Fruit fly (Drosophila melanogaster) whole organism, embryonic: ENCODE data around the gene Iru.

Experiments
- Asciz ChIP-seq: fragments of 200-800 bp; sonication (Bioruptor generic); optimal IDR thresholded peaks from 2 replicates; lab custom pipeline; 2017; ENCODE audit warnings: missing biosample characterization, mild to moderate bottlenecking, missing genetic modification characterization, missing genetic modification reagents
- B-H2 ChIP-seq: fragments of 200-800 bp; sonication (Bioruptor generic); optimal IDR thresholded peaks from 2 replicates; lab custom pipeline; 2018; ENCODE audit warnings: missing biosample characterization, mild to moderate bottlenecking, missing genetic modification characterization
- CG10147 ChIP-seq: fragments of 200-800 bp; sonication (Bioruptor generic); optimal IDR thresholded peaks from 2 replicates; lab custom pipeline; 2019; ENCODE audit warnings: missing biosample characterization, mild to moderate bottlenecking, missing genetic modification characterization, moderate library complexity
- CG10274 ChIP-seq: fragments of 200-800 bp; sonication (Bioruptor generic); optimal IDR thresholded peaks from 3 replicates; lab custom pipeline; 2017; ENCODE audit warnings: missing biosample characterization, mild to moderate bottlenecking, missing genetic modification characterization
- CG10366 ChIP-seq: fragments of 200-800 bp; sonication (Bioruptor generic); IDR thresholded peaks from 2 replicates; pipeline ENCODE4 v1.3.6; 2022; ENCODE audit warnings: missing biosample characterization, missing genetic modification characterization
- CG12659 ChIP-seq: fragments of 200-800 bp; sonication (Bioruptor generic); optimal IDR thresholded peaks from 3 replicates; lab custom pipeline; 2017; ENCODE audit warnings: mild to moderate bottlenecking, missing biosample characterization, missing genetic modification reagents, missing genetic modification characterization
- CG12744 ChIP-seq: fragments of 200-800 bp; sonication (Bioruptor generic); optimal IDR thresholded peaks from 2 replicates; lab custom pipeline; 2016; ENCODE audit warnings: missing biosample characterization, missing genetic modification characterization
- CG13123 ChIP-seq: fragments of 200-800 bp; sonication (Bioruptor generic); optimal IDR thresholded peaks from 2 replicates; lab custom pipeline; 2016; ENCODE audit warnings: missing biosample characterization, missing genetic modification characterization
- CG14050 ChIP-seq: fragments of 200-800 bp; sonication (Bioruptor generic); IDR thresholded peaks from 3 replicates; pipeline ENCODE4 v1.3.6; 2022; ENCODE audit warnings: missing biosample characterization, missing genetic modification characterization
- CG15696 ChIP-seq: fragments of 200-800 bp; sonication (Bioruptor generic); optimal IDR thresholded peaks from 2 replicates; lab custom pipeline; 2019; ENCODE audit warnings: missing biosample characterization, mild to moderate bottlenecking, missing genetic modification characterization, moderate library complexity
- CG18262 ChIP-seq: fragments of 200-800 bp; optimal IDR thresholded peaks from 3 replicates; lab custom pipeline; 2019; ENCODE audit warnings: missing biosample characterization, mild to moderate bottlenecking, missing genetic modification characterization, moderate library complexity
- CG1832 ChIP-seq: fragments of 200-800 bp; sonication (Bioruptor generic); optimal IDR thresholded peaks from 2 replicates; lab custom pipeline; 2017; ENCODE audit warnings: missing biosample characterization, mild to moderate bottlenecking, missing genetic modification characterization, inconsistent platforms
- CG30020 ChIP-seq: fragments of 200-800 bp; optimal IDR thresholded peaks from 2 replicates; lab custom pipeline; 2019; ENCODE audit warnings: missing biosample characterization, mild to moderate bottlenecking, missing genetic modification characterization, moderate library complexity
- CG3065 ChIP-seq: fragments of 200-800 bp; sonication (Bioruptor generic); optimal IDR thresholded peaks from 2 replicates; lab custom pipeline; 2016; ENCODE audit warnings: missing biosample characterization, missing genetic modification characterization
- CG31441 ChIP-seq: fragments of 200-800 bp; sonication (Bioruptor generic); IDR thresholded peaks from 2 replicates; pipeline ENCODE4 v1.3.6; 2022; ENCODE audit warnings: missing biosample characterization, missing genetic modification characterization
- CG7271 ChIP-seq: fragments of 200-800 bp; sonication (Bioruptor generic); optimal IDR thresholded peaks from 2 replicates; lab custom pipeline; 2018; ENCODE audit warnings: missing biosample characterization, mild to moderate bottlenecking, missing genetic modification characterization, moderate library complexity
- CG7556 ChIP-seq: fragments of 200-800 bp; sonication (Bioruptor generic); optimal IDR thresholded peaks from 2 replicates; lab custom pipeline; 2017; ENCODE audit warnings: missing biosample characterization, mild to moderate bottlenecking, missing genetic modification characterization
- CG8478 ChIP-seq: fragments of >200 bp; optimal IDR thresholded peaks from 2 replicates; lab custom pipeline; 2018
- CG9817 ChIP-seq: fragments of 200-800 bp; sonication (Bioruptor generic); optimal IDR thresholded peaks from 2 replicates; lab custom pipeline; 2018; ENCODE audit warnings: missing biosample characterization, mild to moderate bottlenecking, missing genetic modification characterization, moderate library complexity
- CrebB ChIP-seq: fragments of 200-800 bp; sonication (Bioruptor generic); optimal IDR thresholded peaks from 3 replicates; lab custom pipeline; 2018; ENCODE audit warnings: missing biosample characterization, mild to moderate bottlenecking, missing genetic modification characterization
- Eip74EF ChIP-seq, 2 experiments: fragments of 200-800 bp in 1 of 2; fragments of >200 bp in 1 of 2; sonication (Bioruptor generic) in 1 of 2; optimal IDR thresholded peaks; 2 replicates each; lab custom pipeline; 2017 to 2019; ENCODE audit warnings: missing biosample characterization in 2 of 2, missing genetic modification characterization in 2 of 2, mild to moderate bottlenecking in 1 of 2, moderate library complexity in 1 of 2
- Hr39 ChIP-seq: fragments of >200 bp; optimal IDR thresholded peaks from 2 replicates; lab custom pipeline; 2017
- Meics ChIP-seq: fragments of 200-800 bp; sonication (Bioruptor generic); optimal IDR thresholded peaks from 2 replicates; lab custom pipeline; 2017; ENCODE audit warnings: missing biosample characterization, mild to moderate bottlenecking, missing genetic modification characterization
- Nf-YC ChIP-seq: fragments of 200-800 bp; optimal IDR thresholded peaks from 3 replicates; lab custom pipeline; 2019; ENCODE audit warnings: missing biosample characterization, mild to moderate bottlenecking, missing genetic modification characterization, moderate library complexity
- NfI ChIP-seq: fragments of 200-800 bp; sonication (Bioruptor generic); optimal IDR thresholded peaks from 3 replicates; lab custom pipeline; 2018; ENCODE audit warnings: missing biosample characterization, mild to moderate bottlenecking, missing genetic modification characterization, moderate library complexity
- Ssrp ChIP-seq: fragments of 200-800 bp; sonication (Bioruptor generic); optimal IDR thresholded peaks from 2 replicates; lab custom pipeline; 2018; ENCODE audit warnings: missing biosample characterization, mild to moderate bottlenecking, missing genetic modification characterization, moderate library complexity
- Trl ChIP-seq, 3 experiments: fragments of >200 bp in 2 of 3; fragments of 200-800 bp in 1 of 3; sonication (Bioruptor generic) in 1 of 3; optimal IDR thresholded peaks; 2 replicates in 1 of 3; 3 replicates in 2 of 3; lab custom pipeline; 2016 to 2017; ENCODE audit warnings: missing biosample characterization in 1 of 3, missing genetic modification characterization in 1 of 3
- al ChIP-seq: fragments of 200-800 bp; sonication (Bioruptor generic); IDR thresholded peaks from 2 replicates; pipeline ENCODE4 v1.3.6; 2022; ENCODE audit warnings: missing biosample characterization, missing genetic modification characterization
- btn ChIP-seq: fragments of 200-800 bp; sonication (Bioruptor generic); optimal IDR thresholded peaks from 2 replicates; lab custom pipeline; 2016; ENCODE audit warnings: missing biosample characterization, missing genetic modification characterization
- chm ChIP-seq: fragments of 200-800 bp; sonication (Bioruptor generic); IDR thresholded peaks from 2 replicates; pipeline ENCODE4 v1.3.6; 2022; ENCODE audit warnings: missing biosample characterization, missing genetic modification characterization
- gcm ChIP-seq: fragments of 200-800 bp; sonication (Bioruptor generic); optimal IDR thresholded peaks from 2 replicates; lab custom pipeline; 2019; ENCODE audit warnings: missing biosample characterization, mild to moderate bottlenecking, missing genetic modification characterization, moderate library complexity
- gcm2 ChIP-seq: fragments of 200-800 bp; sonication (Bioruptor generic); optimal IDR thresholded peaks from 2 replicates; lab custom pipeline; 2016; ENCODE audit warnings: missing biosample characterization, missing genetic modification characterization
- gfzf ChIP-seq: fragments of 200-800 bp; sonication (Bioruptor generic); optimal IDR thresholded peaks from 2 replicates; lab custom pipeline; 2016; ENCODE audit warnings: missing biosample characterization, mild to moderate bottlenecking, missing genetic modification characterization, moderate library complexity
- gro ChIP-seq: fragments of 200-800 bp; sonication (Bioruptor generic); optimal IDR thresholded peaks from 2 replicates; lab custom pipeline; 2016; ENCODE audit warnings: missing biosample characterization, missing genetic modification characterization
- hb ChIP-seq: fragments of 200-800 bp; sonication (Bioruptor generic); IDR thresholded peaks from 3 replicates; pipeline ENCODE4 v1.3.6; 2022; ENCODE audit warnings: missing biosample characterization, missing genetic modification characterization; ENCODE audit not compliant: partially characterized antibody
- jing ChIP-seq: fragments of 200-800 bp; sonication (Bioruptor generic); optimal IDR thresholded peaks from 2 replicates; lab custom pipeline; 2018; ENCODE audit warnings: missing biosample characterization, mild to moderate bottlenecking, missing genetic modification characterization
- ken ChIP-seq: fragments of 200-800 bp; sonication (Bioruptor generic); IDR thresholded peaks from 3 replicates; pipeline ENCODE4 v1.3.6; 2022; ENCODE audit warnings: missing biosample characterization, missing genetic modification characterization
- kni ChIP-seq: fragments of 200-800 bp; sonication (Bioruptor generic); optimal IDR thresholded peaks from 3 replicates; lab custom pipeline; 2017; ENCODE audit warnings: mild to moderate bottlenecking, missing biosample characterization, missing genetic modification reagents, missing genetic modification characterization
- p53 ChIP-seq: fragments of 200-800 bp; sonication (Bioruptor generic); optimal IDR thresholded peaks from 2 replicates; lab custom pipeline; 2016; ENCODE audit warnings: missing biosample characterization, missing genetic modification characterization
- pita ChIP-seq: fragments of 200-800 bp; sonication (Bioruptor generic); optimal IDR thresholded peaks from 2 replicates; lab custom pipeline; 2017; ENCODE audit warnings: missing biosample characterization, mild to moderate bottlenecking, missing genetic modification characterization
- pros ChIP-seq: fragments of 200-800 bp; sonication (Bioruptor generic); optimal IDR thresholded peaks from 3 replicates; lab custom pipeline; 2019; ENCODE audit warnings: missing biosample characterization, mild to moderate bottlenecking, missing genetic modification characterization, moderate library complexity
- ro ChIP-seq: fragments of 200-800 bp; sonication (Bioruptor generic); IDR thresholded peaks from 2 replicates; pipeline ENCODE4 v1.3.6; 2022; ENCODE audit warnings: missing biosample characterization, missing genetic modification characterization
- salm ChIP-seq: fragments of 200-800 bp; sonication (Bioruptor generic); optimal IDR thresholded peaks from 2 replicates; lab custom pipeline; 2018; ENCODE audit warnings: missing biosample characterization, mild to moderate bottlenecking, missing genetic modification characterization
- seq ChIP-seq: fragments of 200-800 bp; sonication (Bioruptor generic); IDR thresholded peaks from 2 replicates; pipeline ENCODE4 v1.3.6; 2022; ENCODE audit warnings: missing biosample characterization, missing genetic modification characterization
- slou ChIP-seq: fragments of 200-800 bp; sonication (Bioruptor generic); optimal IDR thresholded peaks from 3 replicates; lab custom pipeline; 2016; ENCODE audit warnings: missing biosample characterization, missing genetic modification characterization
- sr ChIP-seq: fragments of 200-800 bp; sonication (Bioruptor generic); IDR thresholded peaks from 3 replicates; pipeline ENCODE4 v1.3.6; 2022; ENCODE audit warnings: missing biosample characterization, missing genetic modification characterization
- sug ChIP-seq: fragments of 200-800 bp; optimal IDR thresholded peaks from 2 replicates; lab custom pipeline; 2019; ENCODE audit warnings: missing biosample characterization, mild to moderate bottlenecking, missing genetic modification characterization, moderate library complexity
- tup ChIP-seq: fragments of 200-800 bp; sonication (Bioruptor generic); optimal IDR thresholded peaks from 2 replicates; lab custom pipeline; 2016; ENCODE audit warnings: missing biosample characterization, mild to moderate bottlenecking, missing genetic modification characterization, moderate library complexity
- twi ChIP-seq: fragments of 200-800 bp; optimal IDR thresholded peaks from 2 replicates; lab custom pipeline; 2019; ENCODE audit warnings: missing biosample characterization, mild to moderate bottlenecking, missing genetic modification characterization, moderate library complexity
- zfh2 ChIP-seq: fragments of 200-800 bp; sonication (Bioruptor generic); optimal IDR thresholded peaks from 2 replicates; lab custom pipeline; 2016; ENCODE audit warnings: missing biosample characterization, missing genetic modification characterization

Gene Iru

DNA sequence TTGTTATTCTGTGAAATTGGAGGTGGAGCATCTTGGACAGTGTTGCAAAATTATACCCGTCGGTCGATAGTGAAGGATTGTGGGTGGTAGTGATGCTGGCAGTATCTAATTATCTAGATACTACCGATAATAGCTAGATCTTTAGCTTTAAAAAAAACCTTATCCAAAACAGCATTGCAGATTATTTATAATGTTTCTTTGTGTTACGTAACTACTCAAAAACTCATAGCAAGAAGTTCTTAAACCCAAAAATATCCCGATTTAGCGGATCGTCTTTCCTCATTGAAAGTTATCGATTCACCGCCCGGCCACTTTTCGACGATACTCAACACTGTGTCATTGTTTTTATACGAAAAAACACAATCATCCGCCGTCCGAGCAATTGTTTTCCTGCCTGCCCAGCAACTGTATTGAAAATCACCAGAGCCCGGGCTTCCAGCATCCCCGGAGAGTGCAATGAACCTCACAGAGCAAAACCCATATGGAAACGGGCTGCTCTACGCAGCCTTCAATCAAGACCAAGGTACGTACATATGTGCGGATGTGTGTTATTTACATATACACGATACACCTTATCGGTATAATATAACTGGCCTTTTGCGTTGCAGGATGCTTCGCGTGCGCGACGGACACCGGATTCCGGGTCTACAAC, 13.2 kb upstream of the Iru start, which contains the start of gene CG11975 (continued):
- TF ChIP-seq slou (GFP tag; lab: Kevin White, UChicago): peak; percentile 70
- peak; percentile 41 for TF ChIP-seq Ssrp (tag; lab: Kevin White, UChicago)
- TF ChIP-seq gcm2 (GFP tag; lab: Kevin White, UChicago): peak; percentile 38
- TF ChIP-seq sug (tag; lab: Kevin White, UChicago): peak; percentile 80
- peak; percentile 90 for TF ChIP-seq zfh2 (GFP tag; lab: Kevin White, UChicago)
- TF ChIP-seq kni: peak; percentile 48
- peak; percentile 33 for TF ChIP-seq tup (GFP tag; lab: Kevin White, UChicago)
- TF ChIP-seq CG12744 (GFP tag; lab: Kevin White, UChicago): peak; percentile 75
- peak; percentile 61 for TF ChIP-seq btn
- peak; percentile 47 for TF ChIP-seq pros (GFP tag; lab: Kevin White, UChicago)
- peak; percentile 31 for TF ChIP-seq p53 (GFP tag; lab: Kevin White, UChicago)
- peak; percentile 83 for TF ChIP-seq CG12659 (GFP tag; lab: Kevin White, UChicago)
- no peak for TF ChIP-seq ro (GFP tag; lab: Robert Waterston, UW)
- no peak; the same call in 1 of the 2 replicates for TF ChIP-seq CG10366 (GFP tag; lab: Robert Waterston, UW)
- TF ChIP-seq Meics: peak; percentile 57
- TF ChIP-seq pita (GFP tag; lab: Kevin White, UChicago): no peak
- TF ChIP-seq Hr39 (lab: Kevin White, UChicago): no peak
- no peak for TF ChIP-seq sr
- peak; percentile 63 for TF ChIP-seq twi
- TF ChIP-seq CrebB (tag; lab: Kevin White, UChicago): no peak
- TF ChIP-seq CG7556 (GFP tag; lab: Kevin White, UChicago): peak; percentile 62
- no peak for TF ChIP-seq gcm
- peak; percentile 73 for TF ChIP-seq al (GFP tag; lab: Robert Waterston, UW)
- TF ChIP-seq seq (GFP tag; lab: Robert Waterston, UW): no peak
- no peak for TF ChIP-seq CG7271 (tag; lab: Kevin White, UChicago)
- peak; percentile 68 for TF ChIP-seq NfI
- TF ChIP-seq hb (GFP tag; lab: Robert Waterston, UW): 0 out of 3 replicates have a peak, but pooled peaks have one; percentile 11
- no peak for TF ChIP-seq Nf-YC (tag; lab: Kevin White, UChicago)
- no peak for TF ChIP-seq Asciz (GFP tag; lab: Kevin White, UChicago)
- TF ChIP-seq CG15696 (tag; lab: Kevin White, UChicago): peak; percentile 62
- peak; percentile 35 for TF ChIP-seq gfzf (GFP tag; lab: Kevin White, UChicago)
- peak; percentile 86 for TF ChIP-seq gro
- TF ChIP-seq CG14050: no peak
- peak; percentile 72 for TF ChIP-seq CG9817
- TF ChIP-seq salm (tag; lab: Kevin White, UChicago): no peak
- TF ChIP-seq CG13123: peak; percentile 36
- TF ChIP-seq CG8478 (lab: Kevin White, UChicago): no peak
- TF ChIP-seq CG10274: no peak
- TF ChIP-seq CG30020: peak; percentile 63
- TF ChIP-seq Eip74EF (GFP tag; optimal IDR thresholded peaks at IDR 0.05; lab: Kevin White, UChicago): no peak
- no peak for TF ChIP-seq CG31441 (GFP tag; lab: Robert Waterston, UW)
- no peak for TF ChIP-seq CG10147 (GFP tag; lab: Kevin White, UChicago)
- no peak for TF ChIP-seq CG1832 (GFP tag; lab: Kevin White, UChicago)
- TF ChIP-seq B-H2 (GFP tag; lab: Kevin White, UChicago): no peak
- no peak for TF ChIP-seq Trl (optimal IDR thresholded peaks at IDR 0.05; lab: Kevin White, UChicago)
- TF ChIP-seq Trl (GFP tag; optimal IDR thresholded peaks at IDR 0.05; lab: Kevin White, UChicago): peak; percentile 92
- no peak for TF ChIP-seq jing (GFP tag; lab: Kevin White, UChicago)
- TF ChIP-seq CG3065: peak; percentile 66
- peak; percentile 68; the same call in 1 of the 3 replicates for TF ChIP-seq ken
- peak; percentile 70 for TF ChIP-seq CG18262 (tag; lab: Kevin White, UChicago)
- TF ChIP-seq chm (GFP tag; lab: Robert Waterston, UW): no peak
